Worm (Caenorhabditis elegans): Measurements from ENCODE around the gene jmjd-1.1.

jmjd-1.1 gene

ce11 chrII:11774218-11774617 is 32.1 kb upstream of the jmjd-1.1 start, which contains the start of gene F44E5.1:
TSS of gene F44E5.1 (minus strand) at chrII:11774559.
- no peak for TF ChIP-seq nhr-129 (tag; optimal IDR thresholded peaks at IDR 0.05)
- TF ChIP-seq alr-1 (tag; optimal IDR thresholded peaks at IDR 0.05) = no peak
- TF ChIP-seq nhr-21 (tag; optimal IDR thresholded peaks at IDR 0.05) = no peak
- TF ChIP-seq nhr-237 (tag; optimal IDR thresholded peaks at IDR 0.05) = no peak
- no peak for TF ChIP-seq sma-9 (GFP tag; optimal IDR thresholded peaks at IDR 0.05)
- TF ChIP-seq sma-9 (tag; optimal IDR thresholded peaks at IDR 0.05) = no peak
- no peak for TF ChIP-seq skn-1 (tag; optimal IDR thresholded peaks at IDR 0.05)
- no peak for TF ChIP-seq ceh-82 (tag; optimal IDR thresholded peaks at IDR 0.05)
- no peak for TF ChIP-seq ceh-16 (tag; optimal IDR thresholded peaks at IDR 0.05)
- TF ChIP-seq aly-2 (tag; optimal IDR thresholded peaks at IDR 0.05) = no peak
- TF ChIP-seq fos-1 (tag; optimal IDR thresholded peaks at IDR 0.05) = no peak
- TF ChIP-seq gmeb-1 (tag; optimal IDR thresholded peaks at IDR 0.05) = no peak
- no peak for TF ChIP-seq lin-39 (tag; optimal IDR thresholded peaks at IDR 0.05)

ce11 chrII:11777893-11778480 is 28.4 kb upstream of the jmjd-1.1 start, which contains the start of the genes patr-1 and dna-2:
TSS of gene patr-1 (minus strand) at chrII:11777943.
TSS of gene dna-2 (plus strand) at chrII:11778430.
- TF ChIP-seq unc-55 (GFP tag; optimal IDR thresholded peaks at IDR 0.05) = peak; percentile 83
- TF ChIP-seq sma-9 (GFP tag; optimal IDR thresholded peaks at IDR 0.05) = peak; percentile 22
- TF ChIP-seq sma-9 (tag; optimal IDR thresholded peaks at IDR 0.05) = no peak
- TF ChIP-seq sma-3 (GFP tag; optimal IDR thresholded peaks at IDR 0.05) = peak; percentile 30
- no peak for TF ChIP-seq nhr-6 (tag; optimal IDR thresholded peaks at IDR 0.05)
- TF ChIP-seq ztf-1 (GFP tag; conservative IDR thresholded peaks at IDR 0.05) = no peak
- TF ChIP-seq gmeb-1 (tag; optimal IDR thresholded peaks at IDR 0.05) = peak; percentile 89
- TF ChIP-seq ama-1 (optimal IDR thresholded peaks at IDR 0.05) = peak; percentile 5
- peak; percentile 44 for TF ChIP-seq nhr-25 (tag; optimal IDR thresholded peaks at IDR 0.05)
- TF ChIP-seq egl-27 (tag; optimal IDR thresholded peaks at IDR 0.05) = no peak
- TF ChIP-seq lin-13 (GFP tag; optimal IDR thresholded peaks at IDR 0.05) = peak; percentile 57
- peak; percentile 62 for TF ChIP-seq lin-11 (tag; optimal IDR thresholded peaks at IDR 0.05)
- peak; percentile 60 for TF ChIP-seq crh-2 (tag; optimal IDR thresholded peaks at IDR 0.05)
- TF ChIP-seq mdl-1 (tag; optimal IDR thresholded peaks at IDR 0.05) = no peak
- TF ChIP-seq fos-1 (tag; optimal IDR thresholded peaks at IDR 0.05) = peak; percentile 25
- TF ChIP-seq nhr-129 (tag; optimal IDR thresholded peaks at IDR 0.05) = peak; percentile 69
- TF ChIP-seq lsy-2 (tag; optimal IDR thresholded peaks at IDR 0.05) = peak; percentile 42 to 86
- TF ChIP-seq C34F6.9 (tag; optimal IDR thresholded peaks at IDR 0.05) = peak; percentile 57

DNA sequence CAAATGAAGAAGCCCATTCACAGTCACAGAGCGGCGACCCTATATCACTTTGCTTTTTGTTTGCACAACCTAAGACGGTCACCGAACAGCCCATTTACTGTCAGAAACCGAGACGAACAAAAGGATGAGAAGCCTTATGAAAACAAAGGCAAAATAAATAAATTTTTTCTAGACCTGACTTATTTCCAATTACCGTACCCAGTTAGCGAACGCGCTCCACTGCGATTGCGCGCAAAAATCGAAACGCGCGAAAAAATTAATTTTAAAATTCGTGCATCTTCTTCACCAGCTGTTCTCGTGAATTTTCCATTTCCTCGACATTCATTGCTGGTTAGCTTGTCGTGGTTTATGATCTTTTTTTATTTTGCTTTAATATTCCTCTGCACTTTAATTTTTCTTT is 23.9 kb upstream of the jmjd-1.1 start, which contains the start of gene F43G6.16:
Gene F43G6.16 (minus strand): TSS at position 141 of the 400 bp plus-strand sequence.
- TF ChIP-seq lsy-2 (tag; optimal IDR thresholded peaks at IDR 0.05) (peak in 1 of 2 experiments; percentile 91), aly-2 (tag; optimal IDR thresholded peaks at IDR 0.05) (no peak), unc-39 (tag; optimal IDR thresholded peaks at IDR 0.05) (no peak), sma-3 (GFP tag; optimal IDR thresholded peaks at IDR 0.05) (no peak), nhr-23 (tag; optimal IDR thresholded peaks at IDR 0.05) (no peak)

- TF ChIP-seq nhr-6 (tag; optimal IDR thresholded peaks at IDR 0.05) (no peak), lin-13 (GFP tag; optimal IDR thresholded peaks at IDR 0.05) (no peak), nhr-12 (tag; optimal IDR thresholded peaks at IDR 0.05) (no peak), sem-4 (tag; optimal IDR thresholded peaks at IDR 0.05) (no peak), alr-1 (tag; optimal IDR thresholded peaks at IDR 0.05) (no peak), sma-9 (GFP tag; optimal IDR thresholded peaks at IDR 0.05) (no peak), sma-9 (tag; optimal IDR thresholded peaks at IDR 0.05) (no peak), blmp-1 (tag; optimal IDR thresholded peaks at IDR 0.05; ENCODE audit: insufficient read depth) (no peak)
Measured at ce11 chrII:11788025-11788424, 18.3 kb upstream of the jmjd-1.1 start.

- no peak for TF ChIP-seq ZK546.5 (tag; optimal IDR thresholded peaks at IDR 0.05)
- TF ChIP-seq blmp-1 (tag; optimal IDR thresholded peaks at IDR 0.05; ENCODE audit: insufficient read depth) = no peak
Measured at ce11 chrII:11790458-11790857, 15.9 kb upstream of the jmjd-1.1 start, which contains the start of gene F43G6.4. TSS of gene F43G6.4 (plus strand) at chrII:11790758.

DNA sequence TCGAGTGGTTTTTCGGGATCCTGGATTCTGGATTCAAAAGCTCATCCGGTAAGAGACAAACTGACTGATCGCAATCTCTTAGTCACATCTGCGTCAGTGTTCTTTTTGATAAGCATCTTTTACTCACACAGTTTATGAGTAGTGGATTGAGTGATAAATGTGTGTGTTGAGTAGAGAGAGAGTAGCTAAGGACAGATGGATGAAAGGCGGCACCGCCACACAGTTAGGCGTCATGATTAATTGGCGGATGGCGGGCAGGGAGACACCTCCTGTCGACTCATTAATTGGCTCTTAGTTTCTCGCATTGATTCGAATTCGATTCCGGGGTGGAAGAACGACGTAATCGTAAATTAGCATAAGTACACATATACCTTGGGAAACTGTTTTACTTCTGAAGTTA is 12.0 kb upstream of the jmjd-1.1 start:
- TF ChIP-seq nhr-21 (tag; optimal IDR thresholded peaks at IDR 0.05) = no peak
- TF ChIP-seq Y55F3AM.14 (GFP tag; optimal IDR thresholded peaks at IDR 0.05) = no peak
- TF ChIP-seq ceh-82 (tag; optimal IDR thresholded peaks at IDR 0.05) = no peak
- TF ChIP-seq nhr-11 (tag; optimal IDR thresholded peaks at IDR 0.05) = no peak
- TF ChIP-seq elt-1 (tag; optimal IDR thresholded peaks at IDR 0.05) = no peak
- peak; percentile 54 for TF ChIP-seq ceh-16 (tag; optimal IDR thresholded peaks at IDR 0.05)
